Fruit fly (Drosophila melanogaster) whole organism, adult: ENCODE results near the gene Gr8a.

Source experiments
- CG11617 ChIP-seq: fragments of 200-800 bp; sonication (Bioruptor generic); optimal IDR thresholded peaks from 2 replicates; lab custom pipeline; 2017; ENCODE audit warnings: mild to moderate bottlenecking, missing biosample characterization, missing genetic modification reagents, missing genetic modification characterization
- CG12768 ChIP-seq: fragments of 200-800 bp; sonication (Bioruptor generic); optimal IDR thresholded peaks from 2 replicates; lab custom pipeline; 2017; ENCODE audit warnings: missing biosample characterization, missing genetic modification characterization, mild to moderate bottlenecking, moderate library complexity, missing genetic modification reagents
- CG14711 ChIP-seq: fragments of 200-800 bp; sonication (Bioruptor generic); optimal IDR thresholded peaks from 2 replicates; lab custom pipeline; 2018; ENCODE audit warnings: missing biosample characterization, mild to moderate bottlenecking, missing genetic modification characterization, moderate library complexity
- CG1620 ChIP-seq: fragments of 200-800 bp; sonication (Bioruptor generic); optimal IDR thresholded peaks from 2 replicates; lab custom pipeline; 2016; ENCODE audit warnings: missing biosample characterization, missing genetic modification characterization
- CG33017 ChIP-seq: fragments of 200-800 bp; sonication (Bioruptor generic); optimal IDR thresholded peaks from 2 replicates; lab custom pipeline; 2018; ENCODE audit warnings: missing biosample characterization, mild to moderate bottlenecking, missing genetic modification characterization, moderate library complexity
- CG5204 ChIP-seq: fragments of 200-800 bp; sonication (Bioruptor generic); optimal IDR thresholded peaks from 2 replicates; lab custom pipeline; 2016; ENCODE audit warnings: missing biosample characterization, missing genetic modification characterization
- CG7045 ChIP-seq: fragments of 200-800 bp; sonication (Bioruptor generic); optimal IDR thresholded peaks from 2 replicates; lab custom pipeline; 2017; ENCODE audit warnings: missing biosample characterization, mild to moderate bottlenecking, missing genetic modification characterization
- CG7101 ChIP-seq: fragments of 200-800 bp; sonication (Bioruptor generic); optimal IDR thresholded peaks from 2 replicates; lab custom pipeline; 2018; ENCODE audit warnings: missing biosample characterization, mild to moderate bottlenecking, missing genetic modification characterization, moderate library complexity
- Clk ChIP-seq: fragments of 200-800 bp; sonication (Bioruptor generic); optimal IDR thresholded peaks from 2 replicates; lab custom pipeline; 2017; ENCODE audit warnings: missing biosample characterization, missing genetic modification characterization
- Crg-1 ChIP-seq: fragments of 200-800 bp; sonication (Bioruptor generic); optimal IDR thresholded peaks from 2 replicates; lab custom pipeline; 2016; ENCODE audit warnings: missing biosample characterization, missing genetic modification characterization
- Hr96 ChIP-seq: fragments of 200-800 bp; sonication (Bioruptor generic); optimal IDR thresholded peaks from 2 replicates; lab custom pipeline; 2016; ENCODE audit warnings: missing biosample characterization, missing genetic modification characterization
- Mnt ChIP-seq: fragments of 200-800 bp; sonication (Bioruptor generic); optimal IDR thresholded peaks from 2 replicates; lab custom pipeline; 2016; ENCODE audit warnings: missing biosample characterization, mild to moderate bottlenecking, missing genetic modification characterization
- bab1 ChIP-seq: fragments of 200-800 bp; sonication (Bioruptor generic); optimal IDR thresholded peaks from 3 replicates; lab custom pipeline; 2019; ENCODE audit warnings: missing biosample characterization, mild to moderate bottlenecking, missing genetic modification characterization, moderate library complexity
- cic ChIP-seq: fragments of 200-800 bp; sonication (Bioruptor generic); optimal IDR thresholded peaks from 2 replicates; lab custom pipeline; 2017; ENCODE audit warnings: missing biosample characterization, mild to moderate bottlenecking, missing genetic modification characterization, moderate library complexity
- cnc ChIP-seq, 2 experiments: fragments of >200 bp; optimal IDR thresholded peaks; 2 replicates each; lab custom pipeline; 2017
- kay ChIP-seq: fragments of 200-800 bp; sonication (Bioruptor generic); peaks from one replicate; lab custom pipeline; 2016; ENCODE audit warnings: missing biosample characterization, missing genetic modification characterization, borderline replicate concordance
- ovo ChIP-seq: fragments of 200-800 bp; sonication (Bioruptor generic); optimal IDR thresholded peaks from 2 replicates; lab custom pipeline; 2016; ENCODE audit warnings: missing biosample characterization, missing genetic modification characterization
- pad ChIP-seq: fragments of 200-800 bp; sonication (Bioruptor generic); optimal IDR thresholded peaks from 3 replicates; lab custom pipeline; 2017; ENCODE audit warnings: missing biosample characterization, missing genetic modification characterization, mild to moderate bottlenecking, moderate library complexity, missing genetic modification reagents
- tj ChIP-seq: fragments of 200-800 bp; sonication (Bioruptor generic); optimal IDR thresholded peaks from 3 replicates; lab custom pipeline; 2017; ENCODE audit warnings: missing biosample characterization, mild to moderate bottlenecking, missing genetic modification characterization, moderate library complexity
- toe ChIP-seq: fragments of 200-800 bp; sonication (Bioruptor generic); optimal IDR thresholded peaks from 2 replicates; lab custom pipeline; 2016; ENCODE audit warnings: missing biosample characterization, missing genetic modification characterization

Gr8a gene

dm6 chrX:9195311-9195710 is 31.6 kb upstream of the Gr8a start:
- no peak for TF ChIP-seq CG5204 (GFP tag; lab: Kevin White, UChicago)
- TF ChIP-seq CG7101 = no peak
- no peak for TF ChIP-seq Mnt
- TF ChIP-seq pad (GFP tag; lab: Kevin White, UChicago) = no peak
- TF ChIP-seq CG1620 (GFP tag; lab: Kevin White, UChicago) = no peak
- TF ChIP-seq tj (GFP tag; lab: Kevin White, UChicago) = no peak
- no peak for TF ChIP-seq kay (GFP tag; lab: Kevin White, UChicago)
- TF ChIP-seq cic (GFP tag; lab: Kevin White, UChicago) = no peak
- no peak for TF ChIP-seq ovo (GFP tag; lab: Kevin White, UChicago)
- no peak for TF ChIP-seq CG11617 (GFP tag; lab: Kevin White, UChicago)
- no peak for TF ChIP-seq cnc (optimal IDR thresholded peaks at IDR 0.05; lab: Kevin White, UChicago)
- TF ChIP-seq Clk (GFP tag; lab: Kevin White, UChicago) = no peak
- no peak for TF ChIP-seq Crg-1 (GFP tag; lab: Kevin White, UChicago)
- TF ChIP-seq CG14711 (tag; lab: Kevin White, UChicago) = no peak
- TF ChIP-seq bab1 (GFP tag; lab: Kevin White, UChicago) = no peak
- no peak for TF ChIP-seq toe
- no peak for TF ChIP-seq CG33017 (tag; lab: Kevin White, UChicago)
- no peak for TF ChIP-seq Hr96 (GFP tag; lab: Kevin White, UChicago)
- no peak for TF ChIP-seq CG12768 (GFP tag; lab: Kevin White, UChicago)
- no peak for TF ChIP-seq CG7045 (GFP tag; lab: Kevin White, UChicago)

- TF ChIP-seq Clk (GFP tag; lab: Kevin White, UChicago) (no peak), cnc (optimal IDR thresholded peaks at IDR 0.05; lab: Kevin White, UChicago) (no peak), Mnt (peak; percentile 69), Crg-1 (GFP tag; lab: Kevin White, UChicago) (peak; percentile 67), CG12768 (GFP tag; lab: Kevin White, UChicago) (peak; percentile 16), CG33017 (tag; lab: Kevin White, UChicago) (peak; percentile 56), Hr96 (GFP tag; lab: Kevin White, UChicago) (no peak), toe (peak; percentile 32), bab1 (GFP tag; lab: Kevin White, UChicago) (peak; percentile 96), tj (GFP tag; lab: Kevin White, UChicago) (peak; percentile 71), pad (GFP tag; lab: Kevin White, UChicago) (peak; percentile 58), CG7045 (GFP tag; lab: Kevin White, UChicago) (peak; percentile 10), CG5204 (GFP tag; lab: Kevin White, UChicago) (peak; percentile 17), cic (GFP tag; lab: Kevin White, UChicago) (peak; percentile 1), CG7101 (peak; percentile 85), kay (GFP tag; lab: Kevin White, UChicago) (no peak), CG11617 (GFP tag; lab: Kevin White, UChicago) (peak; percentile 84), ovo (GFP tag; lab: Kevin White, UChicago) (peak; percentile 60), CG14711 (tag; lab: Kevin White, UChicago) (peak; percentile 87), CG1620 (GFP tag; lab: Kevin White, UChicago) (peak; percentile 87)
These were observed 30.6 kb upstream of the Gr8a start, which contains the start of gene CG12118 for dm6 chrX:9196362-9196761. CG12118 (minus strand) TSS chrX:9196414.

- TF ChIP-seq Mnt (peak; percentile 58), CG11617 (GFP tag; lab: Kevin White, UChicago) (no peak), CG7101 (no peak), toe (no peak)
These were observed 26.7 kb upstream of the Gr8a start for dm6 chrX:9200234-9200633.

- TF ChIP-seq Mnt (peak; percentile 84), CG33017 (tag; lab: Kevin White, UChicago) (no peak)
These were observed 25.9 kb upstream of the Gr8a start for dm6 chrX:9201080-9201479.

DNA sequence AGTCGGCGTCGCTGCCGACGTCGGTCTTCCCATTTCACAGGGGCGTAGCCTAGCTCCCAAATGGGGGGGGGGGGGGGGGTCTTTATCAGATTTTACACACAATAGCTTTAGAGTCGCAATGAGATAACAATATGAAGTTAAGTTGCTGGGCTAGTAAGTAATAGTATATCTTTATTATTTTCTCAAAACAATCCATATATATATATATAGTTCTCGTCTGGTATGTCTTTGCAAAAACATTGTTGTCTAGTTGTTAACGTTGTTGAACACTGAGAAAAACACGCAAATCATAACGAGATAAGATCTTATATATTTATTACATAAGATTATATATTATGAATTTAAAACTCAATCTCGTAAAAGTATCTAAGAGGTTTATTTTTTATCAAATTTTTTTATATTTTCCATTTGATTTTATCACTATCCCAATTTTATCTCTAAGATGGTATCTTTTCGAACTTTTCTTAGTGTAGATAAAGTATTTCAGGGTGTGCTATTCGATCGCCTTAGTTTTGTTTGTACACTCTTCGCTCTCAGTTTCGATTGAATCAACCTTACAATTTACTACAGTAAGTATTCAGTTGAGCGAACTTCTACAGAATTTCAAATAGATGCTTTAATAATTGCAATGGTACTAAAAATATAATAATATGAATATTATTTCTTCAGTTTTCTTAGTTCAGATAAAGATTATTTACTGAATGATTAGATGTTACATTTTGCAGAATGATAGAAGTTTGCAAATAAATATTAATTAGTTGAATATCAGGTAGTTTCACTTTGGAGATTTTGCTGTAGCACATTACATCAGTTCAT is 24.9 kb upstream of the Gr8a start:
- peak; percentile 35 for TF ChIP-seq CG5204 (GFP tag; lab: Kevin White, UChicago)
- TF ChIP-seq Crg-1 (GFP tag; lab: Kevin White, UChicago) = peak; percentile 61
- peak; percentile 84 for TF ChIP-seq CG7045 (GFP tag; lab: Kevin White, UChicago)
- peak; percentile 39 for TF ChIP-seq Hr96 (GFP tag; lab: Kevin White, UChicago)
- peak; percentile 22 for TF ChIP-seq toe
- peak; percentile 65 for TF ChIP-seq CG1620 (GFP tag; lab: Kevin White, UChicago)
- peak; percentile 64 for TF ChIP-seq Mnt
- peak; percentile 62 for TF ChIP-seq bab1 (GFP tag; lab: Kevin White, UChicago)
- TF ChIP-seq cnc (optimal IDR thresholded peaks at IDR 0.05; lab: Kevin White, UChicago) = no peak
- TF ChIP-seq Clk (GFP tag; lab: Kevin White, UChicago) = peak; percentile 43
- TF ChIP-seq CG7101 = peak; percentile 95
- peak; percentile 80 for TF ChIP-seq tj (GFP tag; lab: Kevin White, UChicago)
- TF ChIP-seq CG33017 (tag; lab: Kevin White, UChicago) = peak; percentile 83
- no peak for TF ChIP-seq kay (GFP tag; lab: Kevin White, UChicago)
- peak; percentile 88 for TF ChIP-seq CG14711 (tag; lab: Kevin White, UChicago)
- peak; percentile 80 for TF ChIP-seq pad (GFP tag; lab: Kevin White, UChicago)
- peak; percentile 91 for TF ChIP-seq CG11617 (GFP tag; lab: Kevin White, UChicago)
- TF ChIP-seq cic (GFP tag; lab: Kevin White, UChicago) = peak; percentile 71
- peak; percentile 76 for TF ChIP-seq CG12768 (GFP tag; lab: Kevin White, UChicago)
- peak; percentile 45 for TF ChIP-seq ovo (GFP tag; lab: Kevin White, UChicago)
